Fruit fly (Drosophila melanogaster): ENCODE measurements around the gene t-Grip128.

t-Grip128 gene

dm6 chr3L:5017521-5017920, 20.8 kb upstream of the t-Grip128 start (continued):
- TF ChIP-seq CG2116 (GFP tag; optimal IDR thresholded peaks at IDR 0.05) (no peak), en (GFP tag; optimal IDR thresholded peaks at IDR 0.05) (no peak), CG3407 (GFP tag; optimal IDR thresholded peaks at IDR 0.05) (no peak), CG3995 (GFP tag; optimal IDR thresholded peaks at IDR 0.05) (no peak), CG9727 (GFP tag; optimal IDR thresholded peaks at IDR 0.05) (peak; percentile 57), Camta (GFP tag; optimal IDR thresholded peaks at IDR 0.05) (no peak), Dfd (GFP tag; optimal IDR thresholded peaks at IDR 0.05) (no peak), Lpt (GFP tag; optimal IDR thresholded peaks at IDR 0.05) (no peak), Hmx (GFP tag; optimal IDR thresholded peaks at IDR 0.05) (no peak), CG2199 (GFP tag; IDR thresholded peaks at IDR 0.05) (no peak), CG11560 (tag; IDR thresholded peaks at IDR 0.05) (no peak), Vsx1 (GFP tag; optimal IDR thresholded peaks at IDR 0.05) (no peak), CG4328 (GFP tag; optimal IDR thresholded peaks at IDR 0.05) (no peak), emc (GFP tag; optimal IDR thresholded peaks at IDR 0.05) (no peak), Elba2 (GFP tag; optimal IDR thresholded peaks at IDR 0.05) (no peak), Trl (optimal IDR thresholded peaks at IDR 0.05) (no peak), Trl (GFP tag; optimal IDR thresholded peaks at IDR 0.05) (no peak), Blimp-1 (GFP tag; optimal IDR thresholded peaks at IDR 0.05) (peak; percentile 14), CG7786 (GFP tag; optimal IDR thresholded peaks at IDR 0.05) (no peak), fu2 (GFP tag; optimal IDR thresholded peaks at IDR 0.05) (no peak), CG43689 (GFP tag; IDR thresholded peaks at IDR 0.05) (no peak), klu (GFP tag; IDR thresholded peaks at IDR 0.05) (no peak), CG17829 (tag; optimal IDR thresholded peaks at IDR 0.05) (peak; percentile 19), vnd (GFP tag; IDR thresholded peaks at IDR 0.05; ENCODE audit: partially characterized antibody) (no peak), ssp (GFP tag; IDR thresholded peaks at IDR 0.05) (no peak), CG11696 (GFP tag; IDR thresholded peaks at IDR 0.05) (no peak), dmrt99B (tag; optimal IDR thresholded peaks at IDR 0.05) (peak; percentile 5), CG17802 (tag; optimal IDR thresholded peaks at IDR 0.05) (no peak), Doc3 (GFP tag; IDR thresholded peaks at IDR 0.05; ENCODE audit: partially characterized antibody) (no peak), Hr3 (GFP tag; optimal IDR thresholded peaks at IDR 0.05) (peak; percentile 20), CG12071 (GFP tag; optimal IDR thresholded peaks at IDR 0.05) (no peak), ERR (GFP tag; optimal IDR thresholded peaks at IDR 0.05) (no peak), CG17186 (GFP tag; optimal IDR thresholded peaks at IDR 0.05) (no peak), crc (GFP tag; optimal IDR thresholded peaks at IDR 0.05) (no peak), Ets65A (GFP tag) (peak; percentile 5), CG4282 (GFP tag; optimal IDR thresholded peaks at IDR 0.05) (no peak), CG15601 (tag; optimal IDR thresholded peaks at IDR 0.05) (peak; percentile 23), CG18011 (GFP tag; optimal IDR thresholded peaks at IDR 0.05) (no peak), CG1529 (GFP tag; optimal IDR thresholded peaks at IDR 0.05) (no peak), CG1233 (GFP tag; optimal IDR thresholded peaks at IDR 0.05) (no peak), BEAF-32 (GFP tag; optimal IDR thresholded peaks at IDR 0.05) (no peak), Atf-2 (GFP tag; optimal IDR thresholded peaks at IDR 0.05) (no peak), CG18764 (GFP tag; optimal IDR thresholded peaks at IDR 0.05) (no peak), sisA (GFP tag; IDR thresholded peaks at IDR 0.05) (no peak), shn (GFP tag; optimal IDR thresholded peaks at IDR 0.05) (no peak), CG7987 (GFP tag; optimal IDR thresholded peaks at IDR 0.05) (no peak), gfzf (GFP tag; optimal IDR thresholded peaks at IDR 0.05) (no peak), oc (tag; optimal IDR thresholded peaks at IDR 0.05) (no peak), Bteb2 (GFP tag; optimal IDR thresholded peaks at IDR 0.05) (no peak), nmo (GFP tag; optimal IDR thresholded peaks at IDR 0.05) (peak; percentile 66), CG7839 (tag; optimal IDR thresholded peaks at IDR 0.05) (peak; percentile 26), PHDP (tag; optimal IDR thresholded peaks at IDR 0.05) (peak; percentile 19), ara (GFP tag; IDR thresholded peaks at IDR 0.05) (no peak)
